Worm (Caenorhabditis elegans): ENCODE results near the gene osm-7.

The osm-7 gene

ce11 chrIII:13540791-13541190, 35.2 kb upstream of the osm-7 start:
- TF ChIP-seq klf-2 (GFP tag; conservative IDR thresholded peaks at IDR 0.05) = no peak
- TF ChIP-seq tab-1 (GFP tag; IDR thresholded peaks at IDR 0.05) = no peak
- TF ChIP-seq med-1 (GFP tag; optimal IDR thresholded peaks at IDR 0.05; ENCODE audit: insufficient read depth) = no peak
- no peak for TF ChIP-seq flt-1 (GFP tag; IDR thresholded peaks at IDR 0.05)
- no peak for TF ChIP-seq ztf-23 (GFP tag; IDR thresholded peaks at IDR 0.05)
- TF ChIP-seq ztf-29 (GFP tag; IDR thresholded peaks at IDR 0.05) = no peak
- TF ChIP-seq T22C8.4 (GFP tag; IDR thresholded peaks at IDR 0.05) = no peak
- no peak for TF ChIP-seq cog-1 (tag; optimal IDR thresholded peaks at IDR 0.05)
- no peak for TF ChIP-seq ref-1 (GFP tag; conservative IDR thresholded peaks at IDR 0.05)

ce11 chrIII:13542458-13542857, 33.5 kb upstream of the osm-7 start:
- TF ChIP-seq tab-1 (GFP tag; IDR thresholded peaks at IDR 0.05) (no peak), ztf-29 (GFP tag; IDR thresholded peaks at IDR 0.05) (no peak), klf-2 (GFP tag; conservative IDR thresholded peaks at IDR 0.05) (no peak)

DNA sequence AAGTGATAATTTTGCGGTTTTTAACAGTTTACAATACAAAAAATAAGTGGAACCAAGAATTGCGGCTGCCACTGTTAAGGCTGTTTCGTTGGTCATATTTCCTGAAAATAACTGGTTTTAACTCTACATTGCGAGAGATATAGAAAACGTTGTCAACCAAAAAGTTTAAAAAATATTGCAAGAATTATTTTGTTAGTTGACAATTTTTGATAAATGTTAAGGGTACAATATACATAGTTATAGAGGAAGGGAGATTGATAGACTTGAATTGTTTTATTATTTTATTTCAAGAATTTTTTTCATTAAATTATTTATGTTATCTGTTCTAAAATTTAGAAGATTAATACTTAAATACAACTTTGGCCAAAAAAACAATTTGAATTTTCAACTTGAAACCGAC, 32.5 kb upstream of the osm-7 start, which contains the start of gene acs-5:
TSS of gene acs-5 (minus strand) at position 101 of the 400 bp plus-strand sequence.
- TF ChIP-seq med-1 (GFP tag; optimal IDR thresholded peaks at IDR 0.05; ENCODE audit: insufficient read depth) = no peak
- TF ChIP-seq ztf-23 (GFP tag; IDR thresholded peaks at IDR 0.05) = no peak
- TF ChIP-seq T22C8.4 (GFP tag; IDR thresholded peaks at IDR 0.05) = no peak
- TF ChIP-seq flt-1 (GFP tag; IDR thresholded peaks at IDR 0.05) = no peak
- TF ChIP-seq ref-1 (GFP tag; conservative IDR thresholded peaks at IDR 0.05) = no peak
- no peak for TF ChIP-seq tab-1 (GFP tag; IDR thresholded peaks at IDR 0.05)
- no peak for TF ChIP-seq klf-2 (GFP tag; conservative IDR thresholded peaks at IDR 0.05)
- TF ChIP-seq cog-1 (tag; optimal IDR thresholded peaks at IDR 0.05) = no peak
- no peak for TF ChIP-seq ztf-29 (GFP tag; IDR thresholded peaks at IDR 0.05)

DNA sequence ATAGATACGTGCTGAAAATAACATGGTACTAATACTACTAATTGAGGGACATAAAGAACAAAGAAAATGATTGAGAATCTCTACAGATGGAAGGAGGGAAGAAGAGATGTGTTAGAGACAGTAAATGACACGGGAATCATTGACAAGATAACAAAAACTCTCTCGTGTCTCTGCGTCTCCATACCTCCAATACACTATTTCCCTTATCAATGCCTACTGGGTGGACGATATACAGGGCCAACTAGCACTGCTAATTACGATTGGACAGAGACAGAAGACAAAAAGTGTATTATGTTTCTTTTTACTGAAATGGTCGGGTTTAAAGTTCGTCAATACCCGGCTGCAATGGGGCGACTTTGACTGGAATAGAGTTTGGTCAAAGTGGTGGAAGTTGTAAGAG, 31.4 kb upstream of the osm-7 start:
- TF ChIP-seq flt-1 (GFP tag; IDR thresholded peaks at IDR 0.05) = no peak
- no peak for TF ChIP-seq tab-1 (GFP tag; IDR thresholded peaks at IDR 0.05)
- no peak for TF ChIP-seq T22C8.4 (GFP tag; IDR thresholded peaks at IDR 0.05)
- TF ChIP-seq ref-1 (GFP tag; conservative IDR thresholded peaks at IDR 0.05) = no peak
- no peak for TF ChIP-seq med-1 (GFP tag; optimal IDR thresholded peaks at IDR 0.05; ENCODE audit: insufficient read depth)
- no peak for TF ChIP-seq klf-2 (GFP tag; conservative IDR thresholded peaks at IDR 0.05)
- no peak for TF ChIP-seq ztf-29 (GFP tag; IDR thresholded peaks at IDR 0.05)
- no peak for TF ChIP-seq ztf-23 (GFP tag; IDR thresholded peaks at IDR 0.05)
- TF ChIP-seq cog-1 (tag; optimal IDR thresholded peaks at IDR 0.05) = no peak

ce11 chrIII:13546537-13546936, 29.4 kb upstream of the osm-7 start, which contains the start of gene Y76A2B.4:
TSS of gene Y76A2B.4 (minus strand) at chrIII:13546777.
- TF ChIP-seq T22C8.4 (GFP tag; IDR thresholded peaks at IDR 0.05) = no peak
- no peak for TF ChIP-seq cog-1 (tag; optimal IDR thresholded peaks at IDR 0.05)
- TF ChIP-seq ref-1 (GFP tag; conservative IDR thresholded peaks at IDR 0.05) = no peak
- no peak for TF ChIP-seq flt-1 (GFP tag; IDR thresholded peaks at IDR 0.05)
- no peak for TF ChIP-seq ztf-29 (GFP tag; IDR thresholded peaks at IDR 0.05)
- no peak for TF ChIP-seq tab-1 (GFP tag; IDR thresholded peaks at IDR 0.05)
- TF ChIP-seq med-1 (GFP tag; optimal IDR thresholded peaks at IDR 0.05; ENCODE audit: insufficient read depth) = no peak
- TF ChIP-seq klf-2 (GFP tag; conservative IDR thresholded peaks at IDR 0.05) = no peak
- TF ChIP-seq ztf-23 (GFP tag; IDR thresholded peaks at IDR 0.05) = no peak

ce11 chrIII:13548982-13549381, 27.0 kb upstream of the osm-7 start, which contains the start of gene mmad-1:
TSS of gene mmad-1 (minus strand) at chrIII:13549005.
- peak; percentile 4 for TF ChIP-seq cog-1 (tag; optimal IDR thresholded peaks at IDR 0.05)
- TF ChIP-seq T22C8.4 (GFP tag; IDR thresholded peaks at IDR 0.05) = no peak

- TF ChIP-seq cog-1 (tag; optimal IDR thresholded peaks at IDR 0.05) (no peak), ztf-23 (GFP tag; IDR thresholded peaks at IDR 0.05) (no peak), T22C8.4 (GFP tag; IDR thresholded peaks at IDR 0.05) (no peak), ref-1 (GFP tag; conservative IDR thresholded peaks at IDR 0.05) (no peak), klf-2 (GFP tag; conservative IDR thresholded peaks at IDR 0.05) (no peak), flt-1 (GFP tag; IDR thresholded peaks at IDR 0.05) (no peak), tab-1 (GFP tag; IDR thresholded peaks at IDR 0.05) (no peak), med-1 (GFP tag; optimal IDR thresholded peaks at IDR 0.05; ENCODE audit: insufficient read depth) (no peak), ztf-29 (GFP tag; IDR thresholded peaks at IDR 0.05) (no peak)
These were observed 26.0 kb upstream of the osm-7 start for ce11 chrIII:13549960-13550359.

DNA sequence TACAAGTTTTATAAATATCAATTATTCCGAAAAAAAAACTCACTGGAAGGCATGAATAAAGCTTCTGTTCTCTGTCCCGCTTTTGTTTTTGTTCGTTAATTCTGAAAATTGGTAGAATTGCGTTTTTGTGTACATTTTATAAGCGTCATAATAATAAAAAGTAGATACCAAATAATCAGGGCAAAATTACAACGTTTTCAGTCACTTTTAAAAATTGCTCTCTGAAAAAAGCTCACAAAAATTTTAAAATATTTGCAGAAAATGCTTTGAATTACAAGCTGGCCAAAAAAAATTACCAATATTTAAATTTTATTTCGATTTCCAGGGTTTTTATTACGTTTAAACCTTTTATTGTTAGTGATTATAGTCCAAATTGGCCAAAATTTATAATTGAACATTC, 20.7 kb upstream of the osm-7 start, which contains the start of gene scav-2:
TSS of gene scav-2 (minus strand) at position 101 of the 400 bp plus-strand sequence.
- TF ChIP-seq flt-1 (GFP tag; IDR thresholded peaks at IDR 0.05) = no peak
- no peak for TF ChIP-seq cog-1 (tag; optimal IDR thresholded peaks at IDR 0.05)
- TF ChIP-seq ztf-23 (GFP tag; IDR thresholded peaks at IDR 0.05) = no peak
- TF ChIP-seq med-1 (GFP tag; optimal IDR thresholded peaks at IDR 0.05; ENCODE audit: insufficient read depth) = no peak

ce11 chrIII:13556039-13556438, 19.9 kb upstream of the osm-7 start:
- TF ChIP-seq cog-1 (tag; optimal IDR thresholded peaks at IDR 0.05) = no peak
- TF ChIP-seq ztf-23 (GFP tag; IDR thresholded peaks at IDR 0.05) = no peak
- no peak for TF ChIP-seq ref-1 (GFP tag; conservative IDR thresholded peaks at IDR 0.05)
- no peak for TF ChIP-seq ztf-29 (GFP tag; IDR thresholded peaks at IDR 0.05)
- no peak for TF ChIP-seq T22C8.4 (GFP tag; IDR thresholded peaks at IDR 0.05)
- no peak for TF ChIP-seq med-1 (GFP tag; optimal IDR thresholded peaks at IDR 0.05; ENCODE audit: insufficient read depth)
- no peak for TF ChIP-seq tab-1 (GFP tag; IDR thresholded peaks at IDR 0.05)
- no peak for TF ChIP-seq flt-1 (GFP tag; IDR thresholded peaks at IDR 0.05)
- TF ChIP-seq klf-2 (GFP tag; conservative IDR thresholded peaks at IDR 0.05) = no peak

DNA sequence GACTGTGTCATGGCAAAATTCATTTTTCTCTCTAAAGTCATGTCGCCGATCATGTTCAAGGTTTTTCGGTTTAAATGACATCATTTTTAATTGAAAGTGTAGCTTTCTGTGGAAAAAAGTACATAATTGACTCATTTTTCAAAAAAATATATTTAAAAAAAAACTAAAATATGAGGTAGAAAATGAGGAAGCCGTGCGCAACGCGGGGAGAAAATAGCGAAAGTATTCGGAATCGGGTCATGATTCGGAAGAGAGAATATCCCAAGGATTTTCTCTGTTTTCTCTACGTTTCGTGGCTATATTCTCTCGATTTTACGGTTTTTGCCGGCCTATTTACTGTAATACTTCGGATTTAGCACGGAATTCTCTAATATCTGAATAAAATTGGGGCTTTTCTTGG, 15.3 kb upstream of the osm-7 start:
- no peak for TF ChIP-seq ref-1 (GFP tag; conservative IDR thresholded peaks at IDR 0.05)
- no peak for TF ChIP-seq klf-2 (GFP tag; conservative IDR thresholded peaks at IDR 0.05)
- no peak for TF ChIP-seq tab-1 (GFP tag; IDR thresholded peaks at IDR 0.05)
- TF ChIP-seq ztf-29 (GFP tag; IDR thresholded peaks at IDR 0.05) = no peak
- TF ChIP-seq T22C8.4 (GFP tag; IDR thresholded peaks at IDR 0.05) = no peak
- no peak for TF ChIP-seq flt-1 (GFP tag; IDR thresholded peaks at IDR 0.05)
- no peak for TF ChIP-seq ztf-23 (GFP tag; IDR thresholded peaks at IDR 0.05)
- TF ChIP-seq med-1 (GFP tag; optimal IDR thresholded peaks at IDR 0.05; ENCODE audit: insufficient read depth) = no peak
- TF ChIP-seq cog-1 (tag; optimal IDR thresholded peaks at IDR 0.05) = no peak

Data from whole organism, midembryonic.